Worm (Caenorhabditis elegans): ENCODE data around the gene srw-6.

ce11 chrV:3825190-3825589 lies 16.8 kb downstream of the srw-6 start:
- no peak for TF ChIP-seq pha-4 (tag; optimal IDR thresholded peaks at IDR 0.05)
- no peak for TF ChIP-seq nhr-25 (tag; optimal IDR thresholded peaks at IDR 0.05)
